Worm (Caenorhabditis elegans) whole organism, young adult: Measurements from ENCODE around the gene C54E10.7.

Source experiments
- B0261.1 ChIP-seq: sonication (generic microtip); optimal IDR thresholded peaks from 2 replicates; lab custom pipeline; 2016; ENCODE audit warnings: mild to moderate bottlenecking, missing genetic modification characterization, moderate library complexity, missing compliant biosample characterization
- F23B12.7 ChIP-seq: sonication (generic microtip); optimal IDR thresholded peaks from 2 replicates; lab custom pipeline; 2017; ENCODE audit warnings: missing genetic modification characterization, mild to moderate bottlenecking, missing compliant biosample characterization, antibody characterized with exemption, moderate library complexity; ENCODE audit not compliant: insufficient read depth
- F39B2.1 ChIP-seq: fragments of 200-800 bp; sonication (Bioruptor generic); IDR thresholded peaks from 2 replicates; pipeline ENCODE4 v1.3.6; 2022; ENCODE audit warnings: missing genetic modification reagents, missing genetic modification characterization, missing compliant biosample characterization
- F52B5.7 ChIP-seq: sonication (generic microtip); optimal IDR thresholded peaks from 2 replicates; lab custom pipeline; 2016; ENCODE audit warnings: mild to moderate bottlenecking, missing genetic modification characterization, missing compliant biosample characterization
- Y56A3A.18 ChIP-seq: fragments of 200-800 bp; sonication (Bioruptor generic); IDR thresholded peaks from 2 replicates; pipeline ENCODE4 v1.3.6; 2022; ENCODE audit warnings: missing genetic modification reagents, missing genetic modification characterization, missing compliant biosample characterization
- Y95B8A.8 ChIP-seq: fragments of 200-800 bp; sonication (Bioruptor generic); IDR thresholded peaks from 2 replicates; pipeline ENCODE4 v1.3.6; 2022; ENCODE audit warnings: missing genetic modification reagents, missing genetic modification characterization, missing compliant biosample characterization
- akir-1 ChIP-seq: fragments of 200-800 bp; sonication (Bioruptor generic); optimal IDR thresholded peaks from 2 replicates; lab custom pipeline; 2018; ENCODE audit warnings: mild to moderate bottlenecking, missing genetic modification characterization, moderate library complexity, missing compliant biosample characterization
- aptf-2 ChIP-seq: fragments of 200-800 bp; sonication (Bioruptor generic); conservative IDR thresholded peaks from 2 replicates; pipeline ENCODE4 v1.3.6; 2022; ENCODE audit warnings: missing genetic modification reagents, missing genetic modification characterization, missing compliant biosample characterization
- bed-2 ChIP-seq: fragments of 200-800 bp; sonication (Bioruptor generic); IDR thresholded peaks from 2 replicates; pipeline ENCODE4 v1.3.6; 2022; ENCODE audit warnings: missing genetic modification reagents, missing genetic modification characterization, missing compliant biosample characterization
- cebp-1 ChIP-seq, 2 experiments: fragments of 200-800 bp in 1 of 2; sonication (Bioruptor generic) in 1 of 2; sonication (generic microtip) in 1 of 2; IDR thresholded peaks in 1 of 2; optimal IDR thresholded peaks in 1 of 2; 2 replicates each; pipeline versions ENCODE4 v1.3.6 to Lab custom; 2017 to 2022; ENCODE audit warnings: missing compliant biosample characterization in 2 of 2, missing genetic modification characterization in 2 of 2, mild to moderate bottlenecking in 1 of 2, missing genetic modification reagents in 1 of 2, moderate library complexity in 1 of 2
- ceh-79 ChIP-seq: sonication (generic microtip); optimal IDR thresholded peaks from 2 replicates; lab custom pipeline; 2017; ENCODE audit warnings: mild to moderate bottlenecking, missing genetic modification characterization, missing compliant biosample characterization
- ceh-91 ChIP-seq: fragments of 200-800 bp; sonication (Bioruptor generic); IDR thresholded peaks from 2 replicates; pipeline ENCODE4 v1.3.6; 2022; ENCODE audit warnings: missing genetic modification reagents, missing genetic modification characterization, missing compliant biosample characterization
- dpl-1 ChIP-seq: fragments of 150-350 bp; optimal IDR thresholded peaks from 2 replicates; lab custom pipeline; 2014; ENCODE audit warnings: missing biosample characterization, missing genetic modification reagents, missing genetic modification characterization
- egl-18 ChIP-seq: fragments of 200-800 bp; sonication (Bioruptor generic); IDR thresholded peaks from 2 replicates; pipeline ENCODE4 v1.3.6; 2022; ENCODE audit warnings: missing genetic modification reagents, missing genetic modification characterization, missing compliant biosample characterization
- gei-17 ChIP-seq: fragments of 200-800 bp; sonication (Bioruptor generic); optimal IDR thresholded peaks from 2 replicates; lab custom pipeline; 2018; ENCODE audit warnings: mild to moderate bottlenecking, missing genetic modification characterization, missing compliant biosample characterization
- him-1 ChIP-seq: sonication (generic microtip); optimal IDR thresholded peaks from 2 replicates; lab custom pipeline; 2016; ENCODE audit warnings: missing genotype, missing genetic modification reagents, missing genetic modification characterization, missing compliant biosample characterization
- hrde-1 ChIP-seq: sonication (generic microtip); optimal IDR thresholded peaks from 2 replicates; lab custom pipeline; 2016; ENCODE audit warnings: missing genetic modification characterization, mild to moderate bottlenecking, missing compliant biosample characterization, moderate library complexity, missing genotype, missing genetic modification reagents, borderline replicate concordance
- lag-1 ChIP-seq: fragments of 200-800 bp; sonication (Bioruptor generic); IDR thresholded peaks from 2 replicates; pipeline ENCODE4 v1.3.6; 2022; ENCODE audit warnings: missing genetic modification reagents, missing genetic modification characterization, missing compliant biosample characterization
- mcd-1 ChIP-seq: fragments of 200-800 bp; sonication (Bioruptor generic); IDR thresholded peaks from 2 replicates; pipeline ENCODE4 v1.3.6; 2022; ENCODE audit warnings: missing genetic modification reagents, missing genetic modification characterization, missing compliant biosample characterization
- mxl-1 ChIP-seq: sonication (generic microtip); optimal IDR thresholded peaks from 2 replicates; lab custom pipeline; 2016; ENCODE audit warnings: missing genetic modification characterization, missing compliant biosample characterization
- nfyb-1 ChIP-seq: fragments of 200-800 bp; sonication (Bioruptor generic); IDR thresholded peaks from 2 replicates; pipeline ENCODE4 v1.3.6; 2022; ENCODE audit warnings: missing genetic modification reagents, missing genetic modification characterization, missing compliant biosample characterization
- nhr-27 ChIP-seq: fragments of 200-800 bp; sonication (Bioruptor generic); optimal IDR thresholded peaks from 2 replicates; lab custom pipeline; 2018; ENCODE audit warnings: mild to moderate bottlenecking, missing genetic modification characterization, moderate library complexity, missing compliant biosample characterization
- nhr-90 ChIP-seq: sonication (generic microtip); optimal IDR thresholded peaks from 2 replicates; lab custom pipeline; 2016; ENCODE audit warnings: missing genotype, mild to moderate bottlenecking, missing genetic modification characterization, missing compliant biosample characterization
- pha-4 ChIP-seq: fragments of 150-350 bp; sonication (generic microtip); optimal IDR thresholded peaks from 2 replicates; lab custom pipeline; 2014; ENCODE audit warnings: missing biosample characterization, missing genetic modification reagents, missing genetic modification characterization
- repo-1 ChIP-seq: sonication (generic microtip); optimal IDR thresholded peaks from 2 replicates; lab custom pipeline; 2017; ENCODE audit warnings: mild to moderate bottlenecking, missing genetic modification characterization, missing compliant biosample characterization
- sea-2 ChIP-seq: fragments of 200-800 bp; sonication (Bioruptor generic); IDR thresholded peaks from 2 replicates; pipeline ENCODE4 v1.3.6; 2022; ENCODE audit warnings: missing genetic modification characterization, missing compliant biosample characterization
- snpc-3.4 ChIP-seq: sonication (generic microtip); optimal IDR thresholded peaks from 2 replicates; lab custom pipeline; 2017; ENCODE audit warnings: missing genetic modification characterization, mild to moderate bottlenecking, missing compliant biosample characterization, antibody characterized with exemption, moderate library complexity, missing genotype, missing genetic modification reagents
- somi-1 ChIP-seq: fragments of 200-800 bp; sonication (Bioruptor generic); optimal IDR thresholded peaks from 2 replicates; lab custom pipeline; 2018; ENCODE audit warnings: mild to moderate bottlenecking, missing genetic modification characterization, missing compliant biosample characterization
- tbx-9 ChIP-seq: sonication (generic microtip); optimal IDR thresholded peaks from 2 replicates; lab custom pipeline; 2016; ENCODE audit warnings: borderline replicate concordance, missing genetic modification characterization, inconsistent platforms, missing compliant biosample characterization
- unc-130 ChIP-seq: sonication (generic microtip); optimal IDR thresholded peaks from 2 replicates; lab custom pipeline; 2016; ENCODE audit warnings: missing genetic modification reagents, missing genetic modification characterization, missing compliant biosample characterization
- unc-62 ChIP-seq: fragments of 150-350 bp; optimal IDR thresholded peaks from 2 replicates; lab custom pipeline; 2014; ENCODE audit warnings: missing biosample characterization, missing genetic modification reagents, missing genetic modification characterization
- ztf-22 ChIP-seq: fragments of 200-800 bp; sonication (Bioruptor generic); optimal IDR thresholded peaks from 2 replicates; lab custom pipeline; 2018; ENCODE audit warnings: mild to moderate bottlenecking, missing genetic modification characterization, moderate library complexity, missing compliant biosample characterization
- ztf-25 ChIP-seq: fragments of 200-800 bp; sonication (Bioruptor generic); IDR thresholded peaks from 2 replicates; pipeline ENCODE4 v1.3.6; 2022; ENCODE audit warnings: missing genetic modification reagents, missing genetic modification characterization, missing compliant biosample characterization

Gene C54E10.7

DNA sequence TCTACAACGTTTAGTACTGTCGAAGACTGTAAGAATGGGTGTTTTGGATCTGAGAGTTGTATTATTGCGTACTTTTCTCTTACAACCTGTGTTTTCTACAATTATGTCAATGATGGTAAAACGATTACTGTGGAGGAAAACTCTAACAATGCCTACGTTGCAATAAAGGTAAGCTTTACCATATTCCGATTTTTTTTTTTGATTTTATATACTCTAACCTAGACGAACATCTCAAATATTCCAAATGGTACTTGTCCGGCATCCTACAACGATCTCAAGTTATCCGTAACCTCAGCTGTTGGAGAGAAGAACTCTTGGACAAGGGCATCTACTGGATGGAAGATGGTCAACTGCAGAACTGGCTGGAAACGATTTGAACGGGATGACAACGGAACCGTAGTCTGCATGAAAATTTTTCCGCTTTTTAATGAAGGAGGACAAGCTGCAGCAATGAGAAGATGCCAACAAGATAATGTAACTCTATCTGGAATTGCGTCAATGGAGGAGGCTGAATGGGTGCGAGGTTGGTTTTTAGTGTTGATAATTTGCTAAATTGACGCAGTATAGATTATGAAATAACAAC lies 39.6 kb upstream of the C54E10.7 start:
- TF ChIP-seq nfyb-1 (GFP tag; lab: Robert Waterston, UW) (no peak), nhr-27 (tag; lab: Kevin White, UChicago) (no peak), egl-18 (GFP tag; lab: Robert Waterston, UW) (no peak), ztf-25 (GFP tag; lab: Robert Waterston, UW) (no peak), lag-1 (no peak), Y56A3A.18 (GFP tag; lab: Robert Waterston, UW) (no peak), sea-2 (GFP tag; lab: Robert Waterston, UW) (no peak), repo-1 (tag; lab: Kevin White, UChicago) (no peak), ceh-79 (tag; lab: Kevin White, UChicago) (no peak), ztf-22 (GFP tag; lab: Kevin White, UChicago) (no peak)

DNA sequence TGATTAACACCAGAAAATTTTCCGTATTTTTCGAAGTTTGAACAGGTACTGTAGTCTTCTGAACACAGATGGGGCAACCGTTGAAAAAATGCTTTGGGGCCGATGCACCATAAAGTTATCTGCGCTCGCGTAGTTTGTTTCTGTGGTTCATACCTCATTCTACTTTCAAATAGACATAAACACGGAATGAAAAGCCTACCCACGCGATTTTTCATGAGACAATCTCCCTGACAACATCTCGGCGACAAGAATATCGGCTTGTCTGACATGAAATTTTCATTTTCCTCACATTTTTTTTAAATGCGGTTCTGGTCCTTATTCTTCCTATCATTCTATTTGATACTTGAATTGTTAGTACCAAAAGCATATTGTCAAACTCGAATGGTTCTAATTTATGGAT lies 38.7 kb upstream of the C54E10.7 start, which contains the start of gene clec-257:
Gene clec-257 (plus strand): TSS at position 301 of the 400 bp plus-strand sequence.
- TF ChIP-seq bed-2 (no peak), ceh-91 (no peak), snpc-3.4 (tag; lab: Kevin White, UChicago) (no peak), pha-4 (no peak), F23B12.7 (tag; lab: Kevin White, UChicago) (no peak), Y95B8A.8 (GFP tag; lab: Robert Waterston, UW) (no peak), unc-130 (GFP tag; lab: Kevin White, UChicago) (no peak), gei-17 (GFP tag; lab: Kevin White, UChicago) (no peak), B0261.1 (tag; lab: Kevin White, UChicago) (no peak), akir-1 (GFP tag; lab: Kevin White, UChicago) (no peak), mcd-1 (GFP tag; lab: Robert Waterston, UW) (no peak), tbx-9 (tag; lab: Kevin White, UChicago) (no peak), hrde-1 (no peak), aptf-2 (GFP tag; lab: Robert Waterston, UW) (no peak)

DNA sequence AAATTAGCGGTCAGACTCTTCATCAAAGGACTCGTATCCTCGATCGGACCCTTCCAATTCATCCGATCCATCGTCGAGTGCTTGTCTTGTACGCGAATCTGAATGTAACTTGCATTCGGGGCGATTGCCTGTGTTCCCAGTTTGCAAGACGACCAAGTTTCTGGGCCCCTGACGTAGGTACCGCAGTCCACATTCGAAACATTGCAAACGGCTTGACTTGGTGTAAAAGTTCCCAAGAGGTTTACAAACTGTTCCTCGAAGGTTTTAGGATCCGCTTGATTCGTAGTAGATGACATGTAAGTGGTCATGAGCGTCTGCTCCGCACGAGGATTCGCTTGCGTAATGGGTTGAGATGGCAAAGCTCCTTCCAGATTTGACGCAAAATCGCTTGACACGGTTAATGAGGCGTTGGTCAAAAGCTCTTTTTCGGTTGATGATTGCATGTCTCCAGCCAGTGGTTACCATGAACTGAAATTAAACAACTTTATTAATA lies 35.2 kb upstream of the C54E10.7 start, which contains the start of gene Y17D7B.4:
Gene Y17D7B.4 (minus strand): TSS at position 443 of the 493 bp plus-strand sequence.
- TF ChIP-seq mxl-1 (tag; lab: Kevin White, UChicago) (no peak), Y56A3A.18 (GFP tag; lab: Robert Waterston, UW) (no peak), repo-1 (tag; lab: Kevin White, UChicago) (no peak), ztf-25 (GFP tag; lab: Robert Waterston, UW) (no peak), F39B2.1 (GFP tag; lab: Robert Waterston, UW) (no peak), somi-1 (GFP tag; lab: Kevin White, UChicago) (no peak), unc-62 (GFP tag; lab: Kevin White, UChicago) (no peak), him-1 (tag; lab: Kevin White, UChicago) (no peak), dpl-1 (no peak), cebp-1 (GFP tag; IDR thresholded peaks at IDR 0.05; lab: Robert Waterston, UW) (no peak), cebp-1 (tag; optimal IDR thresholded peaks at IDR 0.05; lab: Kevin White, UChicago) (no peak), tbx-9 (tag; lab: Kevin White, UChicago) (no peak), F52B5.7 (no peak), nhr-90 (tag; lab: Kevin White, UChicago) (no peak)
